Worm (Caenorhabditis elegans): Measurements from ENCODE around the gene C18A11.2.

C18A11.2 gene

ce11 chrX:8086450-8086724 is 19.0 kb downstream of the C18A11.2 start, which contains the start of gene dao-3:
Gene dao-3 (minus strand): TSS chrX:8086550.
- no peak for TF ChIP-seq W03F9.2 (tag; optimal IDR thresholded peaks at IDR 0.05)
- TF ChIP-seq him-1 (tag; optimal IDR thresholded peaks at IDR 0.05) = no peak
- TF ChIP-seq dao-5 (tag; optimal IDR thresholded peaks at IDR 0.05) = no peak

- TF ChIP-seq him-1 (tag; optimal IDR thresholded peaks at IDR 0.05) (no peak), W03F9.2 (tag; optimal IDR thresholded peaks at IDR 0.05) (no peak), dao-5 (tag; optimal IDR thresholded peaks at IDR 0.05) (no peak)
Observed at ce11 chrX:8086725-8087641, 19.6 kb downstream of the C18A11.2 start.

- no peak for TF ChIP-seq dao-5 (tag; optimal IDR thresholded peaks at IDR 0.05)
- no peak for TF ChIP-seq him-1 (tag; optimal IDR thresholded peaks at IDR 0.05)
- TF ChIP-seq W03F9.2 (tag; optimal IDR thresholded peaks at IDR 0.05) = no peak
Observed at ce11 chrX:8088474-8088873, 21.1 kb downstream of the C18A11.2 start, which contains the start of gene vem-1. Gene vem-1 (minus strand): TSS chrX:8088574.

ce11 chrX:8089266-8089909 is 22.0 kb downstream of the C18A11.2 start:
- TF ChIP-seq him-1 (tag; optimal IDR thresholded peaks at IDR 0.05) (no peak), W03F9.2 (tag; optimal IDR thresholded peaks at IDR 0.05) (no peak), dao-5 (tag; optimal IDR thresholded peaks at IDR 0.05) (no peak)

ce11 chrX:8089916-8090315 is 22.5 kb downstream of the C18A11.2 start:
- TF ChIP-seq dao-5 (tag; optimal IDR thresholded peaks at IDR 0.05) (no peak), him-1 (tag; optimal IDR thresholded peaks at IDR 0.05) (no peak), W03F9.2 (tag; optimal IDR thresholded peaks at IDR 0.05) (no peak)

- TF ChIP-seq dao-5 (tag; optimal IDR thresholded peaks at IDR 0.05) = no peak
- TF ChIP-seq W03F9.2 (tag; optimal IDR thresholded peaks at IDR 0.05) = no peak
- no peak for TF ChIP-seq him-1 (tag; optimal IDR thresholded peaks at IDR 0.05)
Observed at ce11 chrX:8098813-8099360, 31.5 kb downstream of the C18A11.2 start, which contains the start of gene catp-5. Gene catp-5 (minus strand): TSS chrX:8098863.

ce11 chrX:8103899-8104298 is 36.5 kb downstream of the C18A11.2 start, which contains the start of gene K07E3.2:
Gene K07E3.2 (plus strand): TSS chrX:8104298.
- TF ChIP-seq him-1 (tag; optimal IDR thresholded peaks at IDR 0.05) = no peak
- TF ChIP-seq W03F9.2 (tag; optimal IDR thresholded peaks at IDR 0.05) = no peak
- TF ChIP-seq dao-5 (tag; optimal IDR thresholded peaks at IDR 0.05) = no peak

ce11 chrX:8107921-8108320 is 40.6 kb downstream of the C18A11.2 start, which contains the start of gene K07E3.9:
Gene K07E3.9 (plus strand): TSS chrX:8108221.
- TF ChIP-seq dao-5 (tag; optimal IDR thresholded peaks at IDR 0.05) = no peak
- no peak for TF ChIP-seq W03F9.2 (tag; optimal IDR thresholded peaks at IDR 0.05)
- no peak for TF ChIP-seq him-1 (tag; optimal IDR thresholded peaks at IDR 0.05)

ce11 chrX:8109531-8109930 is 42.2 kb downstream of the C18A11.2 start:
- TF ChIP-seq W03F9.2 (tag; optimal IDR thresholded peaks at IDR 0.05) (peak; percentile 24), dao-5 (tag; optimal IDR thresholded peaks at IDR 0.05) (no peak)

- TF ChIP-seq dao-5 (tag; optimal IDR thresholded peaks at IDR 0.05) = no peak
- no peak for TF ChIP-seq W03F9.2 (tag; optimal IDR thresholded peaks at IDR 0.05)
- TF ChIP-seq him-1 (tag; optimal IDR thresholded peaks at IDR 0.05) = no peak
Observed at ce11 chrX:8110193-8110592, 42.8 kb downstream of the C18A11.2 start, which contains the start of gene K07E3.1. Gene K07E3.1 (plus strand): TSS chrX:8110439.

- TF ChIP-seq dao-5 (tag; optimal IDR thresholded peaks at IDR 0.05) = no peak
- TF ChIP-seq him-1 (tag; optimal IDR thresholded peaks at IDR 0.05) = no peak
- TF ChIP-seq W03F9.2 (tag; optimal IDR thresholded peaks at IDR 0.05) = no peak
Observed at ce11 chrX:8116157-8116556, 48.8 kb downstream of the C18A11.2 start, which contains the start of gene hlh-8. Gene hlh-8 (plus strand): TSS chrX:8116457.

Measured in whole organism, L4/young adult.